Fruit fly (Drosophila melanogaster): ENCODE results near the gene CG5676.

DNA sequence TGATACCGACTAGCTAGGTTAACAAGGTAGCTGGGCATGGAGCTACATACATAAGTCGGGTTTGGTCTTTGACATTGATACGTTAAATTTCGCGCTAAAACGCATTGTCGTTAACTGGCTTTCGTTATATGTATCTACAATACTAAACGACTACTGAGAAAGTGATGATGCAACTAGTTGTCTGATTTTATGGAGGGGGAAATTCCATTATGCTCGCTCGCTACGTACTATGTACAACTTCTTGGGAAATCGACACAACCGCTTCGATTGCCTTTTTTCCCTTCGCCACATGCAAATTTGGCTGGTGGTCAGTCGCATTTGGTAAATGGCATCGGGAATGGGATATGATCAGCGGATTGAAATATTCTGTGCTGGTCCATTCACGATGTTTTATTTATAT lies 35.7 kb downstream of the CG5676 start:
- TF ChIP-seq Sin3A (optimal IDR thresholded peaks at IDR 0.05) (no peak), psq (optimal IDR thresholded peaks at IDR 0.05) (no peak), Myc (optimal IDR thresholded peaks at IDR 0.05) (no peak), h (optimal IDR thresholded peaks at IDR 0.05) (no peak)
